Worm (Caenorhabditis elegans) whole organism, mixed stage, embryonic: Measurements from ENCODE around the gene pyk-2.

Source experiments
- blmp-1 ChIP-seq: fragments of 150-350 bp; optimal IDR thresholded peaks from 2 replicates; lab custom pipeline; 2014; ENCODE audit warnings: missing biosample characterization, missing genetic modification characterization
- elt-1 ChIP-seq: sonication (generic microtip); optimal IDR thresholded peaks from 2 replicates; lab custom pipeline; 2017; ENCODE audit warnings: missing genetic modification characterization, mild to moderate bottlenecking, missing compliant biosample characterization, antibody characterized with exemption, moderate library complexity, borderline replicate concordance; ENCODE audit not compliant: insufficient read depth
- elt-3 ChIP-seq: fragments of 150-350 bp; optimal IDR thresholded peaks from 2 replicates; lab custom pipeline; 2014; ENCODE audit warnings: missing biosample characterization, missing genetic modification characterization
- ham-2 ChIP-seq: fragments of 200-800 bp; sonication (Bioruptor generic); optimal IDR thresholded peaks from 2 replicates; lab custom pipeline; 2018; ENCODE audit warnings: mild to moderate bottlenecking, missing genetic modification characterization, missing compliant biosample characterization
- nhr-2 ChIP-seq: fragments of 150-350 bp; optimal IDR thresholded peaks from 2 replicates; lab custom pipeline; 2014; ENCODE audit warnings: missing biosample characterization, missing genetic modification characterization
- sem-2 ChIP-seq: fragments of 200-800 bp; sonication (Bioruptor generic); optimal IDR thresholded peaks from 2 replicates; lab custom pipeline; 2018; ENCODE audit warnings: mild to moderate bottlenecking, missing genetic modification characterization, missing compliant biosample characterization
- snpc-4 ChIP-seq: fragments of 150-350 bp; optimal IDR thresholded peaks from 2 replicates; lab custom pipeline; 2014; ENCODE audit warnings: missing biosample characterization, missing genetic modification characterization
- unc-62 ChIP-seq: fragments of 150-350 bp; optimal IDR thresholded peaks from 2 replicates; lab custom pipeline; 2014; ENCODE audit warnings: missing biosample characterization, missing genetic modification reagents, missing genetic modification characterization
- zip-8 ChIP-seq: fragments of 150-350 bp; optimal IDR thresholded peaks from 2 replicates; lab custom pipeline; 2014; ENCODE audit warnings: missing biosample characterization, missing genetic modification characterization

DNA sequence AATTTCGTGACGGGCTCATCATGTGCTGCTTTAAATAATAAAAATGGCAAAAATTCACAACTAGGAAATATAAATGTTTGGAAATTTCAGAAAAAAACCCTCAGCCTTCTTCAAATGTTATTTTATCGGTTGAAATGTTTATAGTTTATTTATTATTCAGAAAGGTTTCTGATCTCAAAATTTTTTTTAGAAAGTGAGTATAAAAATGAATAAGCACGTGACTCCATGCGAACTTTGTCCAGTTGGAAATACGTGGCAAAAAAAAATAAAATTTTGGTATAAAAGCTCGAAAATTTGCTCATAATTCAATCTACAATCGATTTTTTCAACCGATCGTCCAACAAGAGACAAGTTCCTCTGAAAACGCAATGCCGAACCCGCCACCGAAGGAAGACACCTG lies 39.8 kb downstream of the pyk-2 start, which contains the start of gene nsph-3.1:
- TF ChIP-seq blmp-1 (tag; lab: Kevin White, UChicago) (no peak), snpc-4 (no peak), nhr-2 (no peak), elt-1 (no peak), elt-3 (no peak), ham-2 (GFP tag; lab: Kevin White, UChicago) (no peak), sem-2 (no peak), unc-62 (no peak), zip-8 (no peak)
